Worm (Caenorhabditis elegans): Measurements from ENCODE around the gene clec-121.

DNA sequence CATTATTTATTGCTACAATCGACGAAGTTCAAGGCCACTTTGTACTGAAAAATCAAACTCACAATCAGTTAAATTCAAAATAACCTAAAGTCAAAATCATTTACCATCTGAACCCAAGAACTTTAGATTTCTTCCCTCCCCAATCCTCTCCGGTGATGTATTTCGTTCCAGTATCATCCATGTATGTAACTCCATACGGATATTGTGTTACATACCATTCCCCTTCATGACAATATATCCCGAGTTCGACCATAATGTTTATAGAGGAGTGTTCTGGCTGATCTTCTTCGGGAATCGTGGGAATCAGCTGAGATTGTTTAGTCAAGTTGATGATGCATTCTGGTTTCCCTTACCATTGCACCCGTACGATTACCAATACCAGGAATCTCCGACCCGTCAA is 46.3 kb downstream of the clec-121 start:
- no peak for TF ChIP-seq him-1 (tag; optimal IDR thresholded peaks at IDR 0.05)
- no peak for TF ChIP-seq dao-5 (tag; optimal IDR thresholded peaks at IDR 0.05)
- no peak for TF ChIP-seq W03F9.2 (tag; optimal IDR thresholded peaks at IDR 0.05)

Measured in whole organism, L4/young adult.